Worm (Caenorhabditis elegans) whole organism, L2 larva: ENCODE data around the gene nhr-157.

Experiments used
- R02D3.7 ChIP-seq: fragments of 150-350 bp; optimal IDR thresholded peaks from 2 replicates; lab custom pipeline; 2014; ENCODE audit warnings: missing biosample characterization, missing genetic modification characterization
- alr-1 ChIP-seq: fragments of 150-350 bp; optimal IDR thresholded peaks from 2 replicates; lab custom pipeline; 2014; ENCODE audit warnings: missing biosample characterization, missing genetic modification characterization
- blmp-1 ChIP-seq: sonication (generic microtip); optimal IDR thresholded peaks from 2 replicates; lab custom pipeline; 2017; ENCODE audit warnings: missing genetic modification characterization, mild to moderate bottlenecking, missing compliant biosample characterization, antibody characterized with exemption, moderate library complexity; ENCODE audit not compliant: insufficient read depth
- ceh-82 ChIP-seq: fragments of 150-350 bp; optimal IDR thresholded peaks from 2 replicates; lab custom pipeline; 2014; ENCODE audit warnings: missing biosample characterization, missing genetic modification characterization
- elt-1 ChIP-seq: fragments of 150-350 bp; optimal IDR thresholded peaks from 2 replicates; lab custom pipeline; 2014; ENCODE audit warnings: missing biosample characterization, missing genetic modification characterization
- lsy-2 ChIP-seq, 2 experiments: fragments of 150-350 bp in 1 of 2; sonication (generic microtip) in 1 of 2; optimal IDR thresholded peaks; 2 replicates each; lab custom pipeline; 2014 to 2017; ENCODE audit warnings: missing biosample characterization in 2 of 2, missing genetic modification characterization in 2 of 2
- nhr-11 ChIP-seq: fragments of 150-350 bp; optimal IDR thresholded peaks from 2 replicates; lab custom pipeline; 2014; ENCODE audit warnings: missing biosample characterization, missing genetic modification characterization
- nhr-25 ChIP-seq: fragments of 150-350 bp; sonication (generic microtip); optimal IDR thresholded peaks from 3 replicates; lab custom pipeline; 2014; ENCODE audit warnings: missing biosample characterization, missing genetic modification characterization
- nhr-77 ChIP-seq: fragments of 150-350 bp; optimal IDR thresholded peaks from 2 replicates; lab custom pipeline; 2014; ENCODE audit warnings: missing biosample characterization, missing genetic modification characterization
- peb-1 ChIP-seq: fragments of 150-350 bp; optimal IDR thresholded peaks from 2 replicates; lab custom pipeline; 2014; ENCODE audit warnings: missing biosample characterization, missing genetic modification characterization
- unc-39 ChIP-seq: fragments of 150-350 bp; optimal IDR thresholded peaks from 2 replicates; lab custom pipeline; 2014; ENCODE audit warnings: missing biosample characterization, missing genetic modification characterization
- unc-62 ChIP-seq: fragments of 150-350 bp; optimal IDR thresholded peaks from 2 replicates; lab custom pipeline; 2014; ENCODE audit warnings: missing biosample characterization, missing genetic modification reagents, missing genetic modification characterization
- ztf-11 ChIP-seq: sonication (generic microtip); optimal IDR thresholded peaks from 2 replicates; lab custom pipeline; 2017; ENCODE audit warnings: missing biosample characterization, missing genetic modification characterization

DNA sequence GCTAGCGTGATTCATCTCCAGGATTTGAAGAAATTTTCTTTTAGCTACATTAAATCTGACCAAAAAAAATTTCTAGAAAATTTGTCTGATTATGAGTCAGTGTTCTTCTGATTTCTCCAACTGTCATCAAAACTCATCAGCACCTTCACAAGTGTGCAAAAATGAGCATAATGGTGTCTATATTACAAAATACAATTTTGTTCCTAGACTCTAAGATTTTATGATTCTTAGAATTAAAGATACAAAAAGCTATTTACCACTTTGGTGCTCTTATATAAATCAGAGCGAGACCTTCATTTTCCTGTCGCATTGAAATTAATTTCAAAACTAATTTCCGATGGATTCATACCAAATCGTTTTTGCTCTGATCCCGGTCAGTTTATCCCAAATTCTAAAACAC is 43.7 kb upstream of the nhr-157 start, which contains the start of gene srx-68:
- TF ChIP-seq nhr-77 (tag; lab: Kevin White, UChicago) (no peak), unc-39 (tag; lab: Kevin White, UChicago) (no peak), ztf-11 (tag; lab: Kevin White, UChicago) (no peak), peb-1 (tag; lab: Kevin White, UChicago) (no peak), lsy-2 (tag; optimal IDR thresholded peaks at IDR 0.05; lab: Kevin White, UChicago) (no peak), blmp-1 (tag; lab: Kevin White, UChicago) (no peak), ceh-82 (tag; lab: Kevin White, UChicago) (no peak), nhr-25 (tag; lab: Kevin White, UChicago) (no peak), unc-62 (no peak), alr-1 (no peak), R02D3.7 (tag; lab: Kevin White, UChicago) (no peak), elt-1 (tag; lab: Kevin White, UChicago) (no peak), nhr-11 (no peak)
